Worm (Caenorhabditis elegans) whole organism, midembryonic: ENCODE data around the gene srlf-2.

Experiments used
- cog-1 ChIP-seq: sonication (generic microtip); optimal IDR thresholded peaks from 2 replicates; lab custom pipeline; 2016; ENCODE audit warnings: missing genetic modification characterization, missing compliant biosample characterization
- flt-1 ChIP-seq: fragments of 200-800 bp; sonication (Bioruptor generic); IDR thresholded peaks from 2 replicates; pipeline ENCODE4 v1.3.6; 2022; ENCODE audit warnings: missing genetic modification characterization, missing compliant biosample characterization
- klf-2 ChIP-seq: fragments of 200-800 bp; sonication (Bioruptor generic); conservative IDR thresholded peaks from 2 replicates; pipeline ENCODE4 v1.3.6; 2022; ENCODE audit warnings: missing genetic modification reagents, missing genetic modification characterization, missing compliant biosample characterization
- ref-1 ChIP-seq: fragments of 200-800 bp; sonication (Bioruptor generic); conservative IDR thresholded peaks from 2 replicates; pipeline ENCODE4 v1.3.6; 2022; ENCODE audit warnings: missing genetic modification reagents, missing genetic modification characterization, missing compliant biosample characterization
- tab-1 ChIP-seq: fragments of 200-800 bp; sonication (Bioruptor generic); IDR thresholded peaks from 2 replicates; pipeline ENCODE4 v1.3.6; 2022; ENCODE audit warnings: missing genetic modification characterization, missing compliant biosample characterization
- ztf-23 ChIP-seq: fragments of 200-800 bp; sonication (Bioruptor generic); IDR thresholded peaks from 2 replicates; pipeline ENCODE4 v1.3.6; 2022; ENCODE audit warnings: missing genetic modification reagents, missing genetic modification characterization, missing compliant biosample characterization
- ztf-29 ChIP-seq: fragments of 200-800 bp; sonication (Bioruptor generic); IDR thresholded peaks from 2 replicates; pipeline ENCODE4 v1.3.6; 2022; ENCODE audit warnings: missing genetic modification reagents, missing genetic modification characterization, missing compliant biosample characterization

DNA sequence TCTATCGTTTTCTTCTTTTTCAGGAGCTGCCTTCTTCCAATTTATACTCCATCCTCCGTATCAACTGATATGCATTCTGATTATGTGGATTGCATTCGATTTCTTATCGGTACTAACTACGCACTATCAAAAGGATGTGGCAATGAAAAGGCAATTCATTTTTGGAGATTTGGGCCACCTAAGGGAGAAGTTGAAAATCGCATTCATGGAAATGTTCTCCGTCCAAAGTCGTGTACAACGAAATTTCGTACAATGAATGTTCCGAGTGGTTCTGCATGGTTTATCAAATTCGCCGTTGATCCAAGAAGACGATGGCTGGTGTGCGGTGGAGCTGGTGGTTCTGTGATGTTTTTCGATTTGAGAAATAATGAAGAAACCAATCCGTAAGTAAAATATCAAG, 22.7 kb downstream of the srlf-2 start, which contains the start of gene C09G4.4:
- no peak for TF ChIP-seq klf-2 (GFP tag; lab: Robert Waterston, UW)
- TF ChIP-seq cog-1 (tag; lab: Kevin White, UChicago), result no peak
- no peak for TF ChIP-seq ztf-29 (GFP tag; lab: Robert Waterston, UW)
- no peak for TF ChIP-seq flt-1 (GFP tag; lab: Robert Waterston, UW)
- no peak for TF ChIP-seq ref-1 (GFP tag; lab: Robert Waterston, UW)
- no peak for TF ChIP-seq ztf-23 (GFP tag; lab: Robert Waterston, UW)
- TF ChIP-seq tab-1, result no peak
